Fruit fly (Drosophila melanogaster) whole organism, wandering third instar larva: ENCODE results near the gene Asator.

Experiments used
- Dfd ChIP-seq: fragments of >200 bp; optimal IDR thresholded peaks from 2 replicates; lab custom pipeline; 2017; ENCODE audit warnings: missing biosample characterization, missing genetic modification characterization
- GATAd ChIP-seq: sonication (Bioruptor generic); optimal IDR thresholded peaks from 2 replicates; lab custom pipeline; 2016; ENCODE audit warnings: missing biosample characterization, missing genetic modification characterization
- HLH106 ChIP-seq: fragments of 200-800 bp; optimal IDR thresholded peaks from 3 replicates; lab custom pipeline; 2019; ENCODE audit warnings: missing biosample characterization, mild to moderate bottlenecking, missing genetic modification characterization, moderate library complexity
- Jra ChIP-seq: sonication (Bioruptor generic); optimal IDR thresholded peaks from 2 replicates; lab custom pipeline; 2016; ENCODE audit warnings: missing biosample characterization, missing genetic modification characterization
- N ChIP-seq: fragments of >200 bp; optimal IDR thresholded peaks from 2 replicates; lab custom pipeline; 2018; ENCODE audit warnings: missing biosample characterization, missing external identifiers, missing genetic modification characterization
- Vsx2 ChIP-seq: fragments of 200-300, 225-300 bp; sonication (Bioruptor generic); optimal IDR thresholded peaks from 2 replicates; lab custom pipeline; 2018; ENCODE audit warnings: missing biosample characterization, missing genetic modification characterization; ENCODE audit not compliant: partially characterized antibody
- br ChIP-seq: fragments of 200-800 bp; sonication (Bioruptor generic); optimal IDR thresholded peaks from 2 replicates; lab custom pipeline; 2016; ENCODE audit warnings: missing biosample characterization, missing genetic modification characterization
- dsf ChIP-seq: sonication (Bioruptor generic); optimal IDR thresholded peaks from 2 replicates; lab custom pipeline; 2016; ENCODE audit warnings: missing biosample characterization, missing genetic modification characterization, borderline replicate concordance
- ey ChIP-seq: fragments of 200-800 bp; sonication (Bioruptor generic); optimal IDR thresholded peaks from 2 replicates; lab custom pipeline; 2016; ENCODE audit warnings: missing biosample characterization, missing genetic modification characterization
- foxo ChIP-seq, 2 experiments: fragments of 200-800 bp; sonication (Bioruptor generic); optimal IDR thresholded peaks; 2 replicates in 1 of 2; 3 replicates in 1 of 2; lab custom pipeline; 2016 to 2017; ENCODE audit warnings: missing biosample characterization in 2 of 2, missing genetic modification characterization in 2 of 2
- fru ChIP-seq: fragments of 200-800 bp; sonication (Bioruptor generic); optimal IDR thresholded peaks from 3 replicates; lab custom pipeline; 2016; ENCODE audit warnings: missing biosample characterization, mild to moderate bottlenecking, missing genetic modification characterization
- h ChIP-seq: fragments of 200-800 bp; sonication (Bioruptor generic); optimal IDR thresholded peaks from 3 replicates; lab custom pipeline; 2016; ENCODE audit warnings: missing biosample characterization, mild to moderate bottlenecking, missing genetic modification characterization
- lola ChIP-seq: fragments of >200 bp; optimal IDR thresholded peaks from 2 replicates; lab custom pipeline; 2017; ENCODE audit warnings: missing biosample characterization, missing genetic modification characterization
- sage ChIP-seq: fragments of 200-800 bp; sonication (Bioruptor generic); optimal IDR thresholded peaks from 2 replicates; lab custom pipeline; 2016; ENCODE audit warnings: missing biosample characterization, mild to moderate bottlenecking, missing genetic modification characterization

DNA sequence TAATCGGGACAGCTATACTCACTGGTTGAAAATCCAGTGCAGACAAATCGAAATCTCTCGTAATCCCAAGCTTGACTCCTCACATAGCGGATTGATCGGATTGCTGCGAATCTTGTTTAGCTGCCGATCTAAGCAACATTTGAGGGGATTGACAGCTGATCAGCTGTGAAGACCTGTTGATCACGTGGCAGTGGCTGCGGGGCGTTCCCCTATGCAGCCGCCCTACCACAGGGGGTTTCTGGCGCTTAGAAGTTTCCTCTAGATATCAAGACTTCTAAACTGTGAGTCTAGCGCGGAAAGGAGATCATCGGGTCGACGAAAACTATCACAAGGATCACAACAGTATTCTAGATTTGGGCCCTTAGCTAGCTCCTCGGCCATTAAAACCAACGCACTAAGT lies 30.2 kb downstream of the Asator start:
- TF ChIP-seq dsf (GFP tag; lab: Kevin White, UChicago) (no peak), Jra (GFP tag; lab: Kevin White, UChicago) (no peak), ey (GFP tag; lab: Kevin White, UChicago) (no peak), Vsx2 (GFP tag; lab: Kevin White, UChicago) (no peak), lola (GFP tag; lab: Kevin White, UChicago) (no peak), GATAd (GFP tag; lab: Kevin White, UChicago) (no peak), fru (GFP tag; lab: Kevin White, UChicago) (no peak), Dfd (GFP tag; lab: Kevin White, UChicago) (no peak), h (no peak), HLH106 (tag; lab: Kevin White, UChicago) (no peak), foxo (GFP tag; optimal IDR thresholded peaks at IDR 0.05; lab: Kevin White, UChicago) (no peak), br (GFP tag; lab: Kevin White, UChicago) (no peak), sage (GFP tag; lab: Kevin White, UChicago) (no peak), N (GFP tag; lab: Kevin White, UChicago) (no peak)
